Worm (Caenorhabditis elegans): Measurements from ENCODE around the gene trm-1.

trm-1 gene

DNA sequence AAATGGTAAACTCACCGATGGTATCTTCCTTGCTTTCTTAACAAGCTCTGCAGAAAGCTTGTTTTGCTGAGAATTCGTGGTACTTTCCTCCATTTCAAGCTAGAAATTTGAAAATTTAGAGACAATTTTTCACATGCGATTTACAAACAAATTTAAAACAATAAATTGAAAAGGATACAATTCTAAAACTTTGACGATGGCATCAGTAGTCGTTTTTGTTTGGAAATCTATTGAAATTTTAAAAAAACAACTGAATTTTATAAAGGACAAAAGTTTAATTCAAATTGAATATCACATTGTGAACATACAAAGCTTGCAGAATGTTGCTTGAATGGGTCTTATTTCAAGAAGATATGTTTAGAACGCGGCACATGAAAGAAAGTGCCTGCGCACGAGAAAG lies 17.8 kb downstream of the trm-1 start, which contains the start of gene ocam-1:
ocam-1 (minus strand) TSS at position 101 of the 400 bp plus-strand sequence.
- no peak for TF ChIP-seq tab-1 (GFP tag; IDR thresholded peaks at IDR 0.05)
- no peak for TF ChIP-seq ztf-23 (GFP tag; IDR thresholded peaks at IDR 0.05)
- TF ChIP-seq ref-1 (GFP tag; conservative IDR thresholded peaks at IDR 0.05): no peak
- no peak for TF ChIP-seq flt-1 (GFP tag; IDR thresholded peaks at IDR 0.05)

DNA sequence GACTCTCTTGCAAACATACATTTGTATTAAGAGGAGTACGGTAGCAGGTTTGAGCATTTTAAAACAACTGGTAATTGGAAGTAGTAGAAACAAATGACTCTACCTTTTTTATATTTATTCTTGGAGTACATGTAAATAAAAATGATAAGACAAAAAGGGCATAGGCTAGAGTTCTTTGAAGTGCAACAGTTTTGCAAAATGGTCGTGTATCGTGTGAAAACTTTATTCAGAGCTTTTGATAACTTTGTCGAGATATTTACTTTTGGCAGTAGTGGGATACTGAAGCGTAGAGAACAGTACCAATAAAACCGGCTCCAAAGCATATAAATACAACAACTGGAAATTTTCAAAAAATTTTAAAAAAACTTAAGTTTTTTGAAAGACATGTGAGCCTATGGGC lies 18.8 kb downstream of the trm-1 start, which contains the start of gene cest-1.1:
cest-1.1 (minus strand) TSS at position 101 of the 400 bp plus-strand sequence.
- TF ChIP-seq ztf-23 (GFP tag; IDR thresholded peaks at IDR 0.05) (no peak), ztf-29 (GFP tag; IDR thresholded peaks at IDR 0.05) (no peak), klf-2 (GFP tag; conservative IDR thresholded peaks at IDR 0.05) (no peak), tab-1 (GFP tag; IDR thresholded peaks at IDR 0.05) (no peak), ref-1 (GFP tag; conservative IDR thresholded peaks at IDR 0.05) (no peak), flt-1 (GFP tag; IDR thresholded peaks at IDR 0.05) (no peak), cog-1 (tag; optimal IDR thresholded peaks at IDR 0.05) (no peak), T22C8.4 (GFP tag; IDR thresholded peaks at IDR 0.05) (no peak), med-1 (GFP tag; optimal IDR thresholded peaks at IDR 0.05; ENCODE audit: insufficient read depth) (no peak)

DNA sequence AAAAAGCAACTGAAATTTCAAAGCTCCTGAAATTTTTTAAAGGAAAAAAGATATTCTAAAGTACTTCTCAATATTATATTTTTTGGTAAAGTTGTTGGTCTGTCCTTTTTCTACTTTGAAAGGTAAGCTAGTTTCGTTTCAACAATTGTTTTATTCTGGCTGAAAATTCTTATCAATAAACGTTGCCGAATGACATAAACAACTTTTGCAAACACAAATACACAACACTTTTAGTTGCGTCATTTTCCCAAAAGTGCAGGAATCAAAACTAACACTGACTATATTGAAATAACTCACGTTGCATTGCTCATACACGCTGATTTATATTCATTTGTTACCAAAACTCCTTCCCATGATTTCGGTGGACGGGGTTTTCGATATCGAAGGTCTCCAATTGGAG lies 19.7 kb downstream of the trm-1 start:
- TF ChIP-seq ztf-23 (GFP tag; IDR thresholded peaks at IDR 0.05): no peak
- no peak for TF ChIP-seq ref-1 (GFP tag; conservative IDR thresholded peaks at IDR 0.05)
- no peak for TF ChIP-seq med-1 (GFP tag; optimal IDR thresholded peaks at IDR 0.05; ENCODE audit: insufficient read depth)
- no peak for TF ChIP-seq cog-1 (tag; optimal IDR thresholded peaks at IDR 0.05)
- no peak for TF ChIP-seq tab-1 (GFP tag; IDR thresholded peaks at IDR 0.05)

DNA sequence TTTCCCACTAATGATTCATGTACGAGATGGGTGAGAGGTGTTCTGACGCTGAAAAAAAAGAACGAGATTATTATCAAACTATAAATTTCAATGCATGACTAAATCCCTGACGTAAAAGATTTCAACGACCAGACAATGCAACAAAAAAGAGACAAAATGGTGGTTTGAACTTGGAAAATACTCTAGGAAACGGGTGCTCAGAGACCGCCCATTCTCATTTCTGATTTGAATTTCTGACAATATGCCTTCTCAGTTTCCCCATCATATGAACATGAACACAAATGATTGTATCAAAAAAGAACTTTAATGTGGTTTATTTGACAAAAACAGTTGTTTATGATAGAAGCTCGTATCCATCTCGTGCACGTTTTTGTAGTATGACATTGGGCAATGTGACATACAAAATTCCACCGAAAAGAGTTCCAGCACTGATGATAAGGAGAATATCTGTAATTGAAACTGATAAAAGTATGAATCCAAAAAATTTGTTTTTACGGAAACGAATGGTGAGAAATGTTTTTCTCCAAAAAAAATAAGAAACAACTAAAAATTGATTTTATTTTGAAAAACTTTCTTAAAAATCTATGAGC lies 22.4 kb downstream of the trm-1 start, which contains the start of gene srd-26:
srd-26 (minus strand) TSS at position 51 of the 590 bp plus-strand sequence.
- TF ChIP-seq T22C8.4 (GFP tag; IDR thresholded peaks at IDR 0.05): no peak
- no peak for TF ChIP-seq ztf-23 (GFP tag; IDR thresholded peaks at IDR 0.05)
- no peak for TF ChIP-seq cog-1 (tag; optimal IDR thresholded peaks at IDR 0.05)
- no peak for TF ChIP-seq klf-2 (GFP tag; conservative IDR thresholded peaks at IDR 0.05)

DNA sequence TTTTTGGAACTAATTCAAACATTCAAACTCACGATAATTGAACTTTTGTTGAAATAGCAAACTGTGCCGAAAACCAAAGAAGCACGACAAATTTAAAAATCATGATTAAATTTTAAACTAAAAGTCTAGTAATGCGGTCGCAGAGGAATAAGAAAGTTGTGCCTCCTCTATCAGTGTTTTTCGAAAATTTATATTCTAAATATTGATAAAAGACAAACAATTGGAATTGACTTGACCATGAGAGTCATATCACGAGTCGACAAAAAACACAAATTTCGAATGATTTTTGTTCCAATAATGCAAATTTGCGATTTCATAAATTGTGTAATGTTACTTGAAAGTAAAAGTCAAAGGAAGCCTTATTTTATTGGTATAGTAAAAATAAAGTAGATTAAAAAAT lies 24.7 kb downstream of the trm-1 start, which contains the start of gene cest-1.2:
cest-1.2 (minus strand) TSS at position 165 of the 400 bp plus-strand sequence.
- no peak for TF ChIP-seq T22C8.4 (GFP tag; IDR thresholded peaks at IDR 0.05)
- no peak for TF ChIP-seq flt-1 (GFP tag; IDR thresholded peaks at IDR 0.05)
- no peak for TF ChIP-seq ref-1 (GFP tag; conservative IDR thresholded peaks at IDR 0.05)
- no peak for TF ChIP-seq klf-2 (GFP tag; conservative IDR thresholded peaks at IDR 0.05)
- TF ChIP-seq med-1 (GFP tag; optimal IDR thresholded peaks at IDR 0.05; ENCODE audit: insufficient read depth): no peak
- no peak for TF ChIP-seq cog-1 (tag; optimal IDR thresholded peaks at IDR 0.05)
- TF ChIP-seq tab-1 (GFP tag; IDR thresholded peaks at IDR 0.05): no peak
- TF ChIP-seq ztf-29 (GFP tag; IDR thresholded peaks at IDR 0.05): no peak
- TF ChIP-seq ztf-23 (GFP tag; IDR thresholded peaks at IDR 0.05): no peak

DNA sequence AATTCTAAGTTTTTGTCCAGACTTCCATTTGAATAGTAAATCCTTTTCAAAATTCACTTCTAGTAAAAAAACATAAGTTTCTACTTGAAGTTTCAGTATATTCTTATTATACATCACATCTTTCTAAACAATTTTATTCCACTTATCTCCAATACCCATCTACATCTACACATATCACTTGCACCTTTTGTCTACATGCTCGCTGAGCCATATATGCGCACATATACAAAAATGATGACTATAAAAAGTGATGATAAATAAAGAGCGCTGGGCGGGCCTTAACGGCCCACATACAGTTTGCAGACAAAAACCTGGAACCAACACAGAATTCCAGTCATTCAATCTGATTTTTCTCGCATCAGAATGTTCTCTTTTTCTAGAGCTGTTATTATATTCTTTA lies 28.9 kb downstream of the trm-1 start, which contains the start of gene AH10.2:
AH10.2 (plus strand) TSS at position 301 of the 400 bp plus-strand sequence.
- TF ChIP-seq cog-1 (tag; optimal IDR thresholded peaks at IDR 0.05): no peak
- no peak for TF ChIP-seq ref-1 (GFP tag; conservative IDR thresholded peaks at IDR 0.05)
- TF ChIP-seq flt-1 (GFP tag; IDR thresholded peaks at IDR 0.05): no peak
- no peak for TF ChIP-seq ztf-23 (GFP tag; IDR thresholded peaks at IDR 0.05)
- TF ChIP-seq ztf-29 (GFP tag; IDR thresholded peaks at IDR 0.05): no peak
- no peak for TF ChIP-seq tab-1 (GFP tag; IDR thresholded peaks at IDR 0.05)
- TF ChIP-seq klf-2 (GFP tag; conservative IDR thresholded peaks at IDR 0.05): no peak
- TF ChIP-seq T22C8.4 (GFP tag; IDR thresholded peaks at IDR 0.05): no peak
- no peak for TF ChIP-seq med-1 (GFP tag; optimal IDR thresholded peaks at IDR 0.05; ENCODE audit: insufficient read depth)

DNA sequence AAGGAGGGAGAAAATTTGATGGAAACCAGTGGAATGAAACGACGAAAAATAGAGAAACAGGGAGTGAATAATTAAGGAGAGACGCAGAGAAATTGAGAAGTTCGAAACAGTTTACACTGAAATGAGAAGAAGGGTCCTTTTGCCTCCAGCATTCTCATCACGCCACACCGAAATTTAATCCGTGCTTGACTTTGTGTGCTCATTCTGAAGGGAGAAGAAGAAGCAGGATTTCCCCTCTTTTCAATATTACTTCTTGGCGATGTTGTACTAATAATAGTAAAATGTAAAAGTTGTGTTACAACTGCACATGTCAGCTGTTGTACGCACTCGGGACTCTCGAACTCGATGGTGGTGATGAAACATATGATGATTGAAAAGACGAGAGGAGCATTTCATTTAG lies 31.8 kb downstream of the trm-1 start:
- no peak for TF ChIP-seq ref-1 (GFP tag; conservative IDR thresholded peaks at IDR 0.05)
- peak; percentile 5 for TF ChIP-seq cog-1 (tag; optimal IDR thresholded peaks at IDR 0.05)

DNA sequence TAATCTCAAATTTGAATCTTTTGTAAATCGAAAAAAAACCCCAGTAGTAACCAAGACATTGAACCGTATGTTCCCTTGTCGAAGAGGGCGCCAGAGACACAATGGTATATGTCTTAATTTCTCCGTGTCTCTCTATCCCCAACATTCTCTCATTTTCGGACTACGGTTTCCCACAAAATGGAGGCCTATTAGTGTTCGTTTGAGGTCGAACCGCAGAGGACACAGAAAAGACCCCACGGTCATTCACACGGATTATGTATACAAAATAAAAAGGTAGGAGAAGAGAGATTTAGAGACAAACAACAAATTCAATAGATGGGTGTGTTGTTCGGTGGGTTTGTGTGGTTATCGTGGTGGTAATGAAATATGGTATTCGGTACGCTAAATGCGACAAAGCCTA lies 34.4 kb downstream of the trm-1 start:
- no peak for TF ChIP-seq flt-1 (GFP tag; IDR thresholded peaks at IDR 0.05)
- no peak for TF ChIP-seq cog-1 (tag; optimal IDR thresholded peaks at IDR 0.05)
- TF ChIP-seq ztf-23 (GFP tag; IDR thresholded peaks at IDR 0.05): no peak
- TF ChIP-seq klf-2 (GFP tag; conservative IDR thresholded peaks at IDR 0.05): no peak
- no peak for TF ChIP-seq T22C8.4 (GFP tag; IDR thresholded peaks at IDR 0.05)

DNA sequence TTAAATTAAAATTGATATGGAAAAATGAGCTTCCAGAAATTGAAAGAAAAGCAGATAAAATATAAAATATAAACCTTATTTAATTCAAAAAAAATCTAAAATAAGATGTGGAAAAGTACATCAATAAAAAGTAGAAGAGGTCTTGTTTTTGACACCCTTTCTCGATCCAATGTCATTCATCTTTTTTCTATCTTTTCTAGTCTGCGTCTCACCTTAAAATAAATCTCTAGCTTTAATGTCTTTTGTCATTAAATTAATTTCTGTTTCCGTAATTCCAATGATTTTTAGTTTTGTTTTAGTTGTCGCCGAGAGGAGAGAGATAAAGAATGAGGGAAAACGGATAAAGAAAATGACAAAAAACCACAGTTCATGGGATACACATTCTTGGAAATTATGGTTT lies 36.3 kb downstream of the trm-1 start:
- TF ChIP-seq med-1 (GFP tag; optimal IDR thresholded peaks at IDR 0.05; ENCODE audit: insufficient read depth): no peak
- TF ChIP-seq tab-1 (GFP tag; IDR thresholded peaks at IDR 0.05): no peak
- no peak for TF ChIP-seq T22C8.4 (GFP tag; IDR thresholded peaks at IDR 0.05)
- no peak for TF ChIP-seq cog-1 (tag; optimal IDR thresholded peaks at IDR 0.05)
- no peak for TF ChIP-seq ztf-23 (GFP tag; IDR thresholded peaks at IDR 0.05)
- TF ChIP-seq ref-1 (GFP tag; conservative IDR thresholded peaks at IDR 0.05): no peak
- no peak for TF ChIP-seq flt-1 (GFP tag; IDR thresholded peaks at IDR 0.05)
- TF ChIP-seq ztf-29 (GFP tag; IDR thresholded peaks at IDR 0.05): no peak
- no peak for TF ChIP-seq klf-2 (GFP tag; conservative IDR thresholded peaks at IDR 0.05)

DNA sequence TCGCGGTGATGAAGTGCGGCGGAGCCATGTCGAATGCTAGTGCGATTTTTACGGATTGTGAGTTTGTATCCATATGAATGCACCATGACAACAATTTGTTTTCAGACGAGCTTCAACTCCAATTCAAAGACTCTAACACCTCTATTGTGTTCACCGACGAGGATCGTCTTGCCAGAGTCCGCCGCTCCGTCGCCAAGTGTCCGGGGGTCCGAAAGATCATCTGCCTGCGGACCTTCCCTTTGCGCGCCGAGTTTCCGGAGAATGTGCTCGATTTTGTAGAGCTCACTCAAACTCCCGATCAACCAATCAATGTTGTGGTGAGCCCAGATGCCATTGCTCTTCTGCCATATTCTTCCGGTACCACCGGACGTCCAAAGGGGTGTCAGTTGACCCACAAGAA lies 38.3 kb downstream of the trm-1 start:
- TF ChIP-seq ztf-29 (GFP tag; IDR thresholded peaks at IDR 0.05) (no peak), ref-1 (GFP tag; conservative IDR thresholded peaks at IDR 0.05) (no peak), med-1 (GFP tag; optimal IDR thresholded peaks at IDR 0.05; ENCODE audit: insufficient read depth) (no peak)

DNA sequence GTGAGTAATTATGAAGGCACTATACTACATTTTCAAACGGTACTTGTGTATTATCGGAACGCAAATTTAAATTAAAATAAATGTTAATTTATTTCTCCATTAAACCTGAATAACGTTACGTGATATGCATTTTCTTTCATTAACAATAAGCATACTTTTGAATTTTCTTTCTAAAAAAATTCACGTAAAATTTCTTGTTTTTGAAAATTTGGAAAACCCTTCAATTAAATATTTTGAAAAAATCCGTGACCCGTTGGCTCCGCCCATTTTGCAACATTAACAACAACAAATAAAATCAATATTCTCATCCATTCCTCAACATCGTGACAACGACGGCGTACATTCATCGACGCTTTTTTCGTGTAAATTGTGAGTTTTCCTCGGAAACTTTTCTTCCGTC lies 39.2 kb downstream of the trm-1 start, which contains the start of gene acs-10:
acs-10 (plus strand) TSS at position 301 of the 400 bp plus-strand sequence.
- no peak for TF ChIP-seq ztf-29 (GFP tag; IDR thresholded peaks at IDR 0.05)
- TF ChIP-seq cog-1 (tag; optimal IDR thresholded peaks at IDR 0.05): no peak
- no peak for TF ChIP-seq ref-1 (GFP tag; conservative IDR thresholded peaks at IDR 0.05)
- TF ChIP-seq klf-2 (GFP tag; conservative IDR thresholded peaks at IDR 0.05): no peak
- TF ChIP-seq flt-1 (GFP tag; IDR thresholded peaks at IDR 0.05): no peak
- TF ChIP-seq ztf-23 (GFP tag; IDR thresholded peaks at IDR 0.05): no peak
- TF ChIP-seq med-1 (GFP tag; optimal IDR thresholded peaks at IDR 0.05; ENCODE audit: insufficient read depth): no peak
- TF ChIP-seq tab-1 (GFP tag; IDR thresholded peaks at IDR 0.05): no peak
